Fruit fly (Drosophila melanogaster) whole organism, prepupa: Measurements from ENCODE around the gene UQCR-Q.

Experiments
- Blimp-1 ChIP-seq: fragments of 200-800 bp; sonication (Bioruptor generic); optimal IDR thresholded peaks from 3 replicates; lab custom pipeline; 2017; ENCODE audit warnings: missing biosample characterization, missing genetic modification characterization, mild to moderate bottlenecking, moderate library complexity, missing genetic modification reagents
- CG10669 ChIP-seq: fragments of 200-800 bp; sonication (Bioruptor generic); optimal IDR thresholded peaks from 3 replicates; lab custom pipeline; 2018; ENCODE audit warnings: missing biosample characterization, mild to moderate bottlenecking, missing genetic modification characterization, moderate library complexity
- CG11762 ChIP-seq: fragments of 200-800 bp; sonication (Bioruptor generic); optimal IDR thresholded peaks from 3 replicates; lab custom pipeline; 2016; ENCODE audit warnings: missing biosample characterization, missing genetic modification characterization; ENCODE audit not compliant: insufficient read depth
- CG15336 ChIP-seq: fragments of 200-800 bp; sonication (Bioruptor generic); IDR thresholded peaks from 2 replicates; pipeline ENCODE4 v1.3.6; 2022; ENCODE audit warnings: missing biosample characterization, missing genetic modification characterization
- CG1621 ChIP-seq: fragments of 200-800 bp; sonication (Bioruptor generic); optimal IDR thresholded peaks from 3 replicates; lab custom pipeline; 2018; ENCODE audit warnings: missing biosample characterization, mild to moderate bottlenecking, missing genetic modification characterization
- CG16779 ChIP-seq: fragments of 200-800 bp; sonication (Bioruptor generic); optimal IDR thresholded peaks from 3 replicates; lab custom pipeline; 2017; ENCODE audit warnings: missing biosample characterization, mild to moderate bottlenecking, missing genetic modification characterization
- CG31627 ChIP-seq: fragments of 200-800 bp; sonication (Bioruptor generic); optimal IDR thresholded peaks from 3 replicates; lab custom pipeline; 2016; ENCODE audit warnings: missing biosample characterization, missing genetic modification characterization
- CG32006 ChIP-seq: fragments of 200-800 bp; sonication (Bioruptor generic); optimal IDR thresholded peaks from 3 replicates; lab custom pipeline; 2017; ENCODE audit warnings: missing biosample characterization, mild to moderate bottlenecking, missing genetic modification characterization
- CG34406 ChIP-seq: fragments of 200-800 bp; sonication (Bioruptor generic); optimal IDR thresholded peaks from 3 replicates; lab custom pipeline; 2016; ENCODE audit warnings: missing biosample characterization, missing genetic modification characterization
- CG4318 ChIP-seq: fragments of 200-800 bp; sonication (Bioruptor generic); optimal IDR thresholded peaks from 3 replicates; lab custom pipeline; 2017; ENCODE audit warnings: missing biosample characterization, mild to moderate bottlenecking, missing genetic modification characterization
- CG6792 ChIP-seq: fragments of 200-800 bp; sonication (Bioruptor generic); optimal IDR thresholded peaks from 3 replicates; lab custom pipeline; 2016; ENCODE audit warnings: missing biosample characterization, missing genetic modification characterization
- CG6808 ChIP-seq: fragments of 200-800 bp; sonication (Bioruptor generic); optimal IDR thresholded peaks from 3 replicates; lab custom pipeline; 2017; ENCODE audit warnings: missing biosample characterization, missing genetic modification characterization, mild to moderate bottlenecking, moderate library complexity, missing genetic modification reagents
- CG6854 ChIP-seq: fragments of 200-800 bp; sonication (Bioruptor generic); optimal IDR thresholded peaks from 2 replicates; lab custom pipeline; 2017; ENCODE audit warnings: missing biosample characterization, mild to moderate bottlenecking, missing genetic modification characterization
- CG8119 ChIP-seq: fragments of 200-800 bp; sonication (Bioruptor generic); IDR thresholded peaks from 3 replicates; pipeline ENCODE4 v1.3.6; 2022; ENCODE audit warnings: missing biosample characterization, missing genetic modification characterization
- CG8319 ChIP-seq: fragments of 200-800 bp; sonication (Bioruptor generic); optimal IDR thresholded peaks from 3 replicates; lab custom pipeline; 2016; ENCODE audit warnings: missing biosample characterization, missing genetic modification characterization
- Eip75B ChIP-seq: fragments of 200-800 bp; sonication (Bioruptor generic); optimal IDR thresholded peaks from 3 replicates; lab custom pipeline; 2016; ENCODE audit warnings: missing biosample characterization, missing genetic modification characterization
- Eip78C ChIP-seq: fragments of 200-800 bp; sonication (Bioruptor generic); peaks from one replicate; lab custom pipeline; 2016; ENCODE audit warnings: missing biosample characterization, missing genetic modification characterization
- Eip93F ChIP-seq: fragments of 200-800 bp; sonication (Bioruptor generic); optimal IDR thresholded peaks from 2 replicates; lab custom pipeline; 2016; ENCODE audit warnings: missing biosample characterization, mild to moderate bottlenecking, missing genetic modification characterization
- Ets21C ChIP-seq: fragments of 200-800 bp; sonication (Bioruptor generic); optimal IDR thresholded peaks from 3 replicates; lab custom pipeline; 2016; ENCODE audit warnings: missing biosample characterization, missing genetic modification characterization
- Ets96B ChIP-seq: fragments of 200-800 bp; optimal IDR thresholded peaks from 2 replicates; lab custom pipeline; 2019; ENCODE audit warnings: missing biosample characterization, mild to moderate bottlenecking, missing genetic modification characterization, moderate library complexity
- Hr38 ChIP-seq: sonication (Bioruptor generic); optimal IDR thresholded peaks from 2 replicates; lab custom pipeline; 2016; ENCODE audit warnings: missing biosample characterization, missing genetic modification characterization
- Hr39 ChIP-seq: fragments of 200-800 bp; sonication (Bioruptor generic); optimal IDR thresholded peaks from 2 replicates; lab custom pipeline; 2016; ENCODE audit warnings: missing biosample characterization, missing genetic modification characterization
- Hr4 ChIP-seq: fragments of 200-800 bp; sonication (Bioruptor generic); optimal IDR thresholded peaks from 3 replicates; lab custom pipeline; 2016; ENCODE audit warnings: missing biosample characterization, missing genetic modification characterization
- OdsH ChIP-seq: fragments of 200-800 bp; sonication (Bioruptor generic); optimal IDR thresholded peaks from 3 replicates; lab custom pipeline; 2016; ENCODE audit warnings: missing biosample characterization, missing genetic modification characterization
- Smox ChIP-seq: fragments of 200-800 bp; sonication (Bioruptor generic); optimal IDR thresholded peaks from 3 replicates; lab custom pipeline; 2016; ENCODE audit warnings: missing biosample characterization, missing genetic modification characterization
- Sox102F ChIP-seq: fragments of 200-800 bp; sonication (Bioruptor generic); optimal IDR thresholded peaks from 2 replicates; lab custom pipeline; 2016; ENCODE audit warnings: missing biosample characterization, mild to moderate bottlenecking, missing genetic modification characterization
- Sox14 ChIP-seq: fragments of 200-800 bp; sonication (Bioruptor generic); optimal IDR thresholded peaks from 3 replicates; lab custom pipeline; 2016; ENCODE audit warnings: missing biosample characterization, missing genetic modification characterization
- Sox15 ChIP-seq: fragments of 200-800 bp; sonication (Bioruptor generic); optimal IDR thresholded peaks from 3 replicates; lab custom pipeline; 2016; ENCODE audit warnings: missing biosample characterization, missing genetic modification characterization
- achi ChIP-seq: fragments of 200-800 bp; sonication (Bioruptor generic); optimal IDR thresholded peaks from 3 replicates; lab custom pipeline; 2016; ENCODE audit warnings: missing biosample characterization, missing genetic modification characterization
- acj6 ChIP-seq: fragments of 200-800 bp; sonication (Bioruptor generic); optimal IDR thresholded peaks from 3 replicates; lab custom pipeline; 2016; ENCODE audit warnings: missing biosample characterization, missing genetic modification characterization
- cyc ChIP-seq: fragments of 200-800 bp; sonication (Bioruptor generic); optimal IDR thresholded peaks from 3 replicates; lab custom pipeline; 2016; ENCODE audit warnings: missing biosample characterization, missing genetic modification characterization
- dac ChIP-seq: fragments of 200-800 bp; sonication (Bioruptor generic); optimal IDR thresholded peaks from 2 replicates; lab custom pipeline; 2017; ENCODE audit warnings: missing biosample characterization, mild to moderate bottlenecking, missing genetic modification characterization
- eg ChIP-seq: fragments of 200-800 bp; sonication (Bioruptor generic); IDR thresholded peaks from 3 replicates; pipeline ENCODE4 v1.3.6; 2022; ENCODE audit warnings: missing biosample characterization, missing genetic modification characterization
- esn ChIP-seq: fragments of 200-800 bp; sonication (Bioruptor generic); optimal IDR thresholded peaks from 2 replicates; lab custom pipeline; 2016; ENCODE audit warnings: missing biosample characterization, mild to moderate bottlenecking, missing genetic modification characterization, moderate library complexity
- fd59A ChIP-seq: fragments of 200-800 bp; sonication (Bioruptor generic); optimal IDR thresholded peaks from 2 replicates; lab custom pipeline; 2017; ENCODE audit warnings: missing biosample characterization, mild to moderate bottlenecking, missing genetic modification characterization, missing genetic modification reagents
- fkh ChIP-seq: fragments of 200-800 bp; sonication (Bioruptor generic); optimal IDR thresholded peaks from 3 replicates; lab custom pipeline; 2017; ENCODE audit warnings: missing biosample characterization, mild to moderate bottlenecking, missing genetic modification characterization, moderate library complexity
- lz ChIP-seq: fragments of 200-800 bp; sonication (Bioruptor generic); optimal IDR thresholded peaks from 3 replicates; lab custom pipeline; 2016; ENCODE audit warnings: missing biosample characterization, missing genetic modification characterization
- net ChIP-seq: fragments of 200-800 bp; sonication (Bioruptor generic); optimal IDR thresholded peaks from 3 replicates; lab custom pipeline; 2016; ENCODE audit warnings: missing biosample characterization, missing genetic modification characterization
- salr ChIP-seq, 2 experiments: fragments of 200-800 bp; sonication (Bioruptor generic); optimal IDR thresholded peaks; 3 replicates each; lab custom pipeline; 2016 to 2018; ENCODE audit warnings: missing biosample characterization in 2 of 2, missing genetic modification characterization in 2 of 2, mild to moderate bottlenecking in 1 of 2
- spab ChIP-seq: fragments of 200-800 bp; sonication (Bioruptor generic); optimal IDR thresholded peaks from 2 replicates; lab custom pipeline; 2017; ENCODE audit warnings: missing biosample characterization, mild to moderate bottlenecking, missing genetic modification characterization, missing genetic modification reagents
- ss ChIP-seq, 2 experiments: fragments of 200-800 bp; sonication (Bioruptor generic); optimal IDR thresholded peaks; 2 replicates in 1 of 2; 3 replicates in 1 of 2; lab custom pipeline; 2017 to 2018; ENCODE audit warnings: mild to moderate bottlenecking in 2 of 2, missing biosample characterization in 2 of 2, missing genetic modification characterization in 2 of 2, moderate library complexity in 1 of 2
- svp ChIP-seq: fragments of 200-800 bp; sonication (Bioruptor generic); peaks from one replicate; lab custom pipeline; 2016; ENCODE audit warnings: missing biosample characterization, missing genetic modification characterization
- vri ChIP-seq: fragments of 200-800 bp; sonication (Bioruptor generic); optimal IDR thresholded peaks from 3 replicates; lab custom pipeline; 2016; ENCODE audit warnings: missing biosample characterization, mild to moderate bottlenecking, missing genetic modification characterization

UQCR-Q gene

dm6 chr3L:17493807-17494404 lies 19.3 kb downstream of the UQCR-Q start:
- no peak for TF ChIP-seq CG8319
- TF ChIP-seq Ets21C (GFP tag; lab: Kevin White, UChicago), result no peak
- peak; percentile 6 for TF ChIP-seq vri
- no peak for TF ChIP-seq Blimp-1
- TF ChIP-seq CG6854 (GFP tag; lab: Kevin White, UChicago), result no peak
- no peak for TF ChIP-seq Ets96B (tag; lab: Kevin White, UChicago)
- TF ChIP-seq CG32006 (GFP tag; lab: Kevin White, UChicago), result no peak
- no peak for TF ChIP-seq Smox
- TF ChIP-seq CG34406 (GFP tag; lab: Kevin White, UChicago), result no peak
- no peak for TF ChIP-seq spab (GFP tag; lab: Kevin White, UChicago)
- no peak for TF ChIP-seq Sox102F (GFP tag; lab: Kevin White, UChicago)
- no peak for TF ChIP-seq Hr4 (GFP tag; lab: Kevin White, UChicago)
- no peak for TF ChIP-seq Sox14 (GFP tag; lab: Kevin White, UChicago)
- peak; percentile 12 for TF ChIP-seq fkh (GFP tag; lab: Kevin White, UChicago)
- TF ChIP-seq ss (GFP tag; optimal IDR thresholded peaks at IDR 0.05; lab: Kevin White, UChicago), result no peak
- TF ChIP-seq salr (GFP tag; optimal IDR thresholded peaks at IDR 0.05; lab: Kevin White, UChicago), result no peak
- TF ChIP-seq Eip93F (GFP tag; lab: Kevin White, UChicago), result no peak
- no peak for TF ChIP-seq fd59A (GFP tag; lab: Kevin White, UChicago)

dm6 chr3L:17494541-17494940 lies 20.0 kb downstream of the UQCR-Q start, which contains the start of gene edin:
Gene edin, plus strand, starts transcription at chr3L:17494880.
- peak; percentile 84 for TF ChIP-seq svp
- TF ChIP-seq CG31627 (GFP tag; lab: Kevin White, UChicago), result no peak
- TF ChIP-seq, all 60 proteins: peak for 1

- TF ChIP-seq Hr39 (peak; percentile 83), CG31627 (GFP tag; lab: Kevin White, UChicago) (peak; percentile 84), esn (GFP tag; lab: Kevin White, UChicago) (peak; percentile 82), CG15336 (GFP tag; lab: Robert Waterston, UW) (peak; percentile 23; the same call in 1 of the 2 replicates), achi (GFP tag; lab: Kevin White, UChicago) (peak; percentile 57), Eip78C (GFP tag; lab: Kevin White, UChicago) (peak; percentile 94), CG11762 (GFP tag; lab: Kevin White, UChicago) (peak; percentile 38), salr (GFP tag; optimal IDR thresholded peaks at IDR 0.05; lab: Kevin White, UChicago) (peak; percentile 26 to 31), CG6792 (GFP tag; lab: Kevin White, UChicago) (peak; percentile 57), Hr4 (GFP tag; lab: Kevin White, UChicago) (peak; percentile 54), net (GFP tag; lab: Kevin White, UChicago) (peak; percentile 49), Eip75B (peak; percentile 67), Hr38 (GFP tag; lab: Kevin White, UChicago) (no peak), vri (peak; percentile 78), CG32006 (GFP tag; lab: Kevin White, UChicago) (peak; percentile 55), Eip93F (GFP tag; lab: Kevin White, UChicago) (peak; percentile 41), CG6854 (GFP tag; lab: Kevin White, UChicago) (no peak), CG10669 (GFP tag; lab: Kevin White, UChicago) (peak; percentile 78), CG16779 (tag; lab: Kevin White, UChicago) (peak; percentile 20), CG4318 (GFP tag; lab: Kevin White, UChicago) (no peak), Smox (peak; percentile 76), OdsH (GFP tag; lab: Kevin White, UChicago) (peak; percentile 76), lz (peak; percentile 64), acj6 (GFP tag; lab: Kevin White, UChicago) (peak; percentile 75), fd59A (GFP tag; lab: Kevin White, UChicago) (peak; percentile 66), CG8119 (peak; percentile 53), Sox15 (peak; percentile 48), cyc (GFP tag; lab: Kevin White, UChicago) (peak; percentile 78), Ets96B (tag; lab: Kevin White, UChicago) (peak; percentile 71), eg (GFP tag; lab: Robert Waterston, UW) (no peak), Sox102F (GFP tag; lab: Kevin White, UChicago) (peak; percentile 82), Ets21C (GFP tag; lab: Kevin White, UChicago) (peak; percentile 69), dac (no peak), CG6808 (peak; percentile 70), Blimp-1 (peak; percentile 61), fkh (GFP tag; lab: Kevin White, UChicago) (peak; percentile 61), CG1621 (tag; lab: Kevin White, UChicago) (peak; percentile 28)
These were observed 20.9 kb downstream of the UQCR-Q start for dm6 chr3L:17495266-17495961.
